Worm (Caenorhabditis elegans): ENCODE measurements around the gene clec-251.

- no peak for TF ChIP-seq fkh-10 (GFP tag; optimal IDR thresholded peaks at IDR 0.05)
- TF ChIP-seq sox-4 (tag; optimal IDR thresholded peaks at IDR 0.05), result no peak
- TF ChIP-seq ets-4 (tag; optimal IDR thresholded peaks at IDR 0.05), result no peak
- TF ChIP-seq hlh-30 (tag; optimal IDR thresholded peaks at IDR 0.05; ENCODE audit: insufficient read depth), result no peak
- TF ChIP-seq ama-1 (optimal IDR thresholded peaks at IDR 0.05), result no peak
- no peak for TF ChIP-seq tbx-7 (tag; optimal IDR thresholded peaks at IDR 0.05)
- TF ChIP-seq nfya-1 (tag; optimal IDR thresholded peaks at IDR 0.05), result no peak
- no peak for TF ChIP-seq pha-4 (tag; optimal IDR thresholded peaks at IDR 0.05)
- no peak for TF ChIP-seq pag-3 (tag; optimal IDR thresholded peaks at IDR 0.05; ENCODE audit: borderline replicate concordance)
- no peak for TF ChIP-seq dmd-4 (tag; optimal IDR thresholded peaks at IDR 0.05; ENCODE audit: borderline replicate concordance)
- TF ChIP-seq unc-55 (GFP tag; optimal IDR thresholded peaks at IDR 0.05), result no peak
- no peak for TF ChIP-seq ahr-1 (tag; optimal IDR thresholded peaks at IDR 0.05)
- no peak for TF ChIP-seq tbx-2 (tag; optimal IDR thresholded peaks at IDR 0.05)
- TF ChIP-seq K02D7.2 (tag; optimal IDR thresholded peaks at IDR 0.05), result no peak
These were observed 37.5 kb downstream of the clec-251 start, which contains the start of gene Y17D7C.6 for ce11 chrV:18709203-18709860.

Data from whole organism, late embryonic.